Fruit fly (Drosophila melanogaster): ENCODE data around the gene Sgs4.

Gene Sgs4

dm6 chrX:3260536-3260935 lies 10.6 kb downstream of the Sgs4 start (continued):
- TF ChIP-seq lab (GFP tag; optimal IDR thresholded peaks at IDR 0.05) (peak; percentile 57), so (GFP tag; IDR thresholded peaks at IDR 0.05) (no peak), HLHmδ (GFP tag; optimal IDR thresholded peaks at IDR 0.05) (no peak), seq (GFP tag; IDR thresholded peaks at IDR 0.05) (no peak), Max (GFP tag; optimal IDR thresholded peaks at IDR 0.05) (no peak)

dm6 chrX:3265828-3266227 lies 15.9 kb downstream of the Sgs4 start:
- TF ChIP-seq CG7372 (GFP tag; IDR thresholded peaks at IDR 0.05) (no peak), Rx (GFP tag; IDR thresholded peaks at IDR 0.05) (no peak), Elba2 (GFP tag; optimal IDR thresholded peaks at IDR 0.05) (no peak), sqz (GFP tag; optimal IDR thresholded peaks at IDR 0.05) (peak; percentile 58), Hmx (GFP tag; optimal IDR thresholded peaks at IDR 0.05) (no peak), CG8359 (GFP tag; optimal IDR thresholded peaks at IDR 0.05; ENCODE audit: borderline replicate concordance) (no peak), CG13296 (GFP tag; optimal IDR thresholded peaks at IDR 0.05) (peak; percentile 29), emc (GFP tag; optimal IDR thresholded peaks at IDR 0.05) (no peak), chn (GFP tag; optimal IDR thresholded peaks at IDR 0.05) (no peak), lab (GFP tag; optimal IDR thresholded peaks at IDR 0.05) (peak; percentile 29), Aef1 (GFP tag; IDR thresholded peaks at IDR 0.05) (no peak), crp (GFP tag; optimal IDR thresholded peaks at IDR 0.05) (no peak), Lhr (GFP tag; optimal IDR thresholded peaks at IDR 0.05) (no peak), ranshi (GFP tag; IDR thresholded peaks at IDR 0.05) (no peak), Six4 (GFP tag; optimal IDR thresholded peaks at IDR 0.05) (no peak), CG7556 (GFP tag; optimal IDR thresholded peaks at IDR 0.05) (no peak), E2f1 (GFP tag; IDR thresholded peaks at IDR 0.05) (no peak), sug (tag; optimal IDR thresholded peaks at IDR 0.05) (peak; percentile 18), CG11504 (tag; optimal IDR thresholded peaks at IDR 0.05) (no peak), CG15269 (tag; optimal IDR thresholded peaks at IDR 0.05) (no peak), exex (tag; optimal IDR thresholded peaks at IDR 0.05) (peak; percentile 92)

dm6 chrX:3273557-3273956 lies 23.7 kb downstream of the Sgs4 start:
- 0 out of 3 replicates have a peak, but pooled peaks have one; percentile 19 for TF ChIP-seq Aef1 (GFP tag; IDR thresholded peaks at IDR 0.05)
- TF ChIP-seq lbe (GFP tag; optimal IDR thresholded peaks at IDR 0.05), result no peak
- TF ChIP-seq CG15269 (tag; optimal IDR thresholded peaks at IDR 0.05), result peak; percentile 7
- TF ChIP-seq CG11247 (GFP tag; IDR thresholded peaks at IDR 0.05), result no peak
- no peak for TF ChIP-seq luna (GFP tag; optimal IDR thresholded peaks at IDR 0.05)
- TF ChIP-seq Fer1 (GFP tag; optimal IDR thresholded peaks at IDR 0.05), result peak; percentile 67
- TF ChIP-seq CG30020 (tag; optimal IDR thresholded peaks at IDR 0.05), result no peak
- no peak for TF ChIP-seq Scr (GFP tag; IDR thresholded peaks at IDR 0.05; ENCODE audit: partially characterized antibody)
- TF ChIP-seq ftz-f1 (GFP tag; optimal IDR thresholded peaks at IDR 0.05), result no peak
- peak; percentile 69 for TF ChIP-seq lab (GFP tag; optimal IDR thresholded peaks at IDR 0.05)
- TF ChIP-seq CoRest (tag; optimal IDR thresholded peaks at IDR 0.05), result no peak
- TF ChIP-seq pfk (GFP tag; optimal IDR thresholded peaks at IDR 0.05), result no peak
- TF ChIP-seq ci (GFP tag; IDR thresholded peaks at IDR 0.05), result no peak
- no peak for TF ChIP-seq Trl (optimal IDR thresholded peaks at IDR 0.05)
- no peak for TF ChIP-seq Trl (GFP tag; optimal IDR thresholded peaks at IDR 0.05)
- TF ChIP-seq cwo (GFP tag; optimal IDR thresholded peaks at IDR 0.05), result peak; percentile 45
- no peak for TF ChIP-seq zen2 (GFP tag; IDR thresholded peaks at IDR 0.05; ENCODE audit: partially characterized antibody)
- TF ChIP-seq br (optimal IDR thresholded peaks at IDR 0.05), result no peak
- peak; percentile 15 for TF ChIP-seq mam (GFP tag; optimal IDR thresholded peaks at IDR 0.05)
- no peak for TF ChIP-seq her (GFP tag; optimal IDR thresholded peaks at IDR 0.05)
- TF ChIP-seq CG7357 (GFP tag; IDR thresholded peaks at IDR 0.05), result no peak
- no peak for TF ChIP-seq CG10959 (GFP tag; IDR thresholded peaks at IDR 0.05)
- no peak for TF ChIP-seq Opbp (GFP tag; IDR thresholded peaks at IDR 0.05; ENCODE audit: partially characterized antibody)
- TF ChIP-seq stwl (tag; optimal IDR thresholded peaks at IDR 0.05), result no peak
- no peak for TF ChIP-seq CG15073 (GFP tag; optimal IDR thresholded peaks at IDR 0.05)
- no peak for TF ChIP-seq CG7786 (GFP tag; optimal IDR thresholded peaks at IDR 0.05)
- TF ChIP-seq CG9932 (GFP tag; IDR thresholded peaks at IDR 0.05), result 0 out of 2 replicates have a peak, but pooled peaks have one; percentile 45
- TF ChIP-seq Sox100B (GFP tag; optimal IDR thresholded peaks at IDR 0.05), result no peak

Data from whole organism, embryonic.